Fruit fly (Drosophila melanogaster): ENCODE results near the gene CG12093.

Gene CG12093

dm6 chr3L:2808278-2808892, 34.6 kb upstream of the CG12093 start (continued):
- TF ChIP-seq z (GFP tag; IDR thresholded peaks at IDR 0.05) = no peak
- peak; percentile 15 for TF ChIP-seq PHDP (tag; optimal IDR thresholded peaks at IDR 0.05)
- TF ChIP-seq odd (GFP tag; optimal IDR thresholded peaks at IDR 0.05) = no peak
- TF ChIP-seq gsb (GFP tag; IDR thresholded peaks at IDR 0.05) = no peak
- no peak for TF ChIP-seq CG11456 (GFP tag; IDR thresholded peaks at IDR 0.05)
- no peak for TF ChIP-seq CG14710 (tag; optimal IDR thresholded peaks at IDR 0.05)
- TF ChIP-seq CG14441 (GFP tag; IDR thresholded peaks at IDR 0.05) = peak; percentile 28; the same call in 1 of the 2 replicates
- no peak for TF ChIP-seq CG12104 (GFP tag; optimal IDR thresholded peaks at IDR 0.05)
- no peak for TF ChIP-seq nau (GFP tag; optimal IDR thresholded peaks at IDR 0.05)
- TF ChIP-seq CG7745 (tag; optimal IDR thresholded peaks at IDR 0.05) = peak; percentile 80
- peak; percentile 11 for TF ChIP-seq unpg (GFP tag; optimal IDR thresholded peaks at IDR 0.05)
- no peak for TF ChIP-seq Gsc (GFP tag; IDR thresholded peaks at IDR 0.05)
- peak; percentile 33 for TF ChIP-seq CG17385 (GFP tag; optimal IDR thresholded peaks at IDR 0.05)
- TF ChIP-seq Antp (GFP tag; optimal IDR thresholded peaks at IDR 0.05) = no peak
- no peak for TF ChIP-seq CG8388 (GFP tag; optimal IDR thresholded peaks at IDR 0.05)
- TF ChIP-seq CG7357 (GFP tag; IDR thresholded peaks at IDR 0.05) = no peak
- peak; percentile 57 for TF ChIP-seq sens (GFP tag)
- TF ChIP-seq CG33557 (GFP tag; optimal IDR thresholded peaks at IDR 0.05) = no peak
- TF ChIP-seq lilli (GFP tag; optimal IDR thresholded peaks at IDR 0.05) = peak; percentile 22
- no peak for TF ChIP-seq mirr (GFP tag; optimal IDR thresholded peaks at IDR 0.05)
- TF ChIP-seq zfh1 (GFP tag; IDR thresholded peaks at IDR 0.05) = no peak
- TF ChIP-seq CG4854 (GFP tag; optimal IDR thresholded peaks at IDR 0.05) = no peak
- TF ChIP-seq CG4424 (GFP tag; optimal IDR thresholded peaks at IDR 0.05) = peak; percentile 7
- TF ChIP-seq CG10565 (GFP tag; optimal IDR thresholded peaks at IDR 0.05) = no peak
- no peak for TF ChIP-seq Lim3 (GFP tag; IDR thresholded peaks at IDR 0.05)
- TF ChIP-seq CG15479 (GFP tag; optimal IDR thresholded peaks at IDR 0.05) = peak; percentile 22
- TF ChIP-seq CG10979 (tag; optimal IDR thresholded peaks at IDR 0.05) = peak; percentile 23
- TF ChIP-seq NK7.1 (GFP tag; optimal IDR thresholded peaks at IDR 0.05) = no peak
- peak; percentile 94 for TF ChIP-seq CG1832 (GFP tag; optimal IDR thresholded peaks at IDR 0.05)
- TF ChIP-seq ems (GFP tag; optimal IDR thresholded peaks at IDR 0.05) = no peak
- no peak for TF ChIP-seq Fer2 (tag; optimal IDR thresholded peaks at IDR 0.05)
- TF ChIP-seq exex (tag; optimal IDR thresholded peaks at IDR 0.05) = no peak
- 0 out of 3 replicates have a peak, but pooled peaks have one; percentile 6 for TF ChIP-seq otp (GFP tag; IDR thresholded peaks at IDR 0.05)
- no peak for TF ChIP-seq ash1 (GFP tag; optimal IDR thresholded peaks at IDR 0.05)
- TF ChIP-seq peb (GFP tag; IDR thresholded peaks at IDR 0.05) = no peak
- no peak for TF ChIP-seq Fer1 (GFP tag; optimal IDR thresholded peaks at IDR 0.05)
- no peak for TF ChIP-seq ase (GFP tag; IDR thresholded peaks at IDR 0.05)
- TF ChIP-seq kni (GFP tag; optimal IDR thresholded peaks at IDR 0.05) = peak; percentile 45
- no peak for TF ChIP-seq lov (optimal IDR thresholded peaks at IDR 0.05)
- TF ChIP-seq lov (GFP tag; IDR thresholded peaks at IDR 0.05) = 0 out of 3 replicates have a peak, but pooled peaks have one; percentile 66
- TF ChIP-seq sqz (GFP tag; optimal IDR thresholded peaks at IDR 0.05) = peak; percentile 17
- no peak for TF ChIP-seq Atf3 (GFP tag; optimal IDR thresholded peaks at IDR 0.05)
- TF ChIP-seq sug (tag; optimal IDR thresholded peaks at IDR 0.05) = no peak
- no peak for TF ChIP-seq CG3847 (GFP tag; IDR thresholded peaks at IDR 0.05)
- peak; percentile 18 for TF ChIP-seq grau (tag; optimal IDR thresholded peaks at IDR 0.05)
- TF ChIP-seq lbe (GFP tag; optimal IDR thresholded peaks at IDR 0.05) = peak; percentile 22
- no peak for TF ChIP-seq aop (GFP tag; IDR thresholded peaks at IDR 0.05)
- no peak for TF ChIP-seq CG30431 (GFP tag; optimal IDR thresholded peaks at IDR 0.05)
- TF ChIP-seq dysf (GFP tag; IDR thresholded peaks at IDR 0.05) = peak; percentile 11; the same call in 1 of the 3 replicates
- TF ChIP-seq dmrt99B (tag; optimal IDR thresholded peaks at IDR 0.05) = no peak
